Worm (Caenorhabditis elegans): ENCODE results near the gene srg-1.

srg-1 gene

ce11 chrIII:6261985-6262384, 3.8 kb upstream of the srg-1 start, which contains the start of gene srg-4:
TSS of gene srg-4 (minus strand) at chrIII:6262085.
- no peak for TF ChIP-seq egl-27 (tag; optimal IDR thresholded peaks at IDR 0.05)
- TF ChIP-seq nhr-67 (tag; optimal IDR thresholded peaks at IDR 0.05): no peak
- no peak for TF ChIP-seq nhr-43 (tag; optimal IDR thresholded peaks at IDR 0.05; ENCODE audit: poor library complexity, severe bottlenecking)

ce11 chrIII:6260115-6260514, 2.0 kb upstream of the srg-1 start, which contains the start of gene srg-2:
TSS of gene srg-2 (minus strand) at chrIII:6260215.
- TF ChIP-seq ztf-11 (tag; optimal IDR thresholded peaks at IDR 0.05): no peak
- no peak for TF ChIP-seq nhr-25 (tag; optimal IDR thresholded peaks at IDR 0.05)
- TF ChIP-seq elt-3 (tag; optimal IDR thresholded peaks at IDR 0.05): no peak
- TF ChIP-seq ztf-4 (tag; optimal IDR thresholded peaks at IDR 0.05): no peak
- TF ChIP-seq lin-39 (tag; optimal IDR thresholded peaks at IDR 0.05): no peak
- TF ChIP-seq elt-2 (tag; optimal IDR thresholded peaks at IDR 0.05): no peak
- TF ChIP-seq nhr-43 (tag; optimal IDR thresholded peaks at IDR 0.05; ENCODE audit: poor library complexity, severe bottlenecking): no peak
- no peak for TF ChIP-seq mdl-1 (tag; optimal IDR thresholded peaks at IDR 0.05)
- no peak for TF ChIP-seq snpc-4 (tag; optimal IDR thresholded peaks at IDR 0.05)
- TF ChIP-seq pqm-1 (tag; optimal IDR thresholded peaks at IDR 0.05): no peak
- no peak for TF ChIP-seq fos-1 (tag; optimal IDR thresholded peaks at IDR 0.05)
- TF ChIP-seq nhr-237 (tag; optimal IDR thresholded peaks at IDR 0.05): no peak
- no peak for TF ChIP-seq nhr-76 (tag; optimal IDR thresholded peaks at IDR 0.05)
- no peak for TF ChIP-seq fkh-10 (GFP tag; optimal IDR thresholded peaks at IDR 0.05)

- TF ChIP-seq mml-1 (tag; optimal IDR thresholded peaks at IDR 0.05): no peak
- TF ChIP-seq sea-2 (GFP tag; optimal IDR thresholded peaks at IDR 0.05): no peak
- TF ChIP-seq nhr-43 (tag; optimal IDR thresholded peaks at IDR 0.05; ENCODE audit: poor library complexity, severe bottlenecking): no peak
- no peak for TF ChIP-seq egl-5 (tag; optimal IDR thresholded peaks at IDR 0.05)
- TF ChIP-seq mdl-1 (tag; optimal IDR thresholded peaks at IDR 0.05): no peak
- TF ChIP-seq nhr-25 (tag; optimal IDR thresholded peaks at IDR 0.05): no peak
- no peak for TF ChIP-seq nhr-11 (tag; optimal IDR thresholded peaks at IDR 0.05)
Measured at ce11 chrIII:6256675-6257074, 1.5 kb downstream of the srg-1 start, which contains the start of gene srg-9. TSS of gene srg-9 (minus strand) at chrIII:6256775.

- TF ChIP-seq fkh-2 (tag; optimal IDR thresholded peaks at IDR 0.05): no peak
- no peak for TF ChIP-seq fkh-10 (GFP tag; optimal IDR thresholded peaks at IDR 0.05)
Measured at ce11 chrIII:6254737-6255136, 3.4 kb downstream of the srg-1 start, which contains the start of gene srg-8. TSS of gene srg-8 (minus strand) at chrIII:6254837.

- TF ChIP-seq nhr-43 (tag; optimal IDR thresholded peaks at IDR 0.05; ENCODE audit: poor library complexity, severe bottlenecking) (no peak), elt-2 (tag; optimal IDR thresholded peaks at IDR 0.05) (no peak), ztf-11 (tag; optimal IDR thresholded peaks at IDR 0.05) (no peak), nhr-11 (tag; optimal IDR thresholded peaks at IDR 0.05) (no peak), hmg-11 (tag; optimal IDR thresholded peaks at IDR 0.05) (no peak), ZK546.5 (tag; optimal IDR thresholded peaks at IDR 0.05) (no peak), nhr-28 (tag; optimal IDR thresholded peaks at IDR 0.05) (no peak), nhr-237 (tag; optimal IDR thresholded peaks at IDR 0.05) (no peak), mdl-1 (tag; optimal IDR thresholded peaks at IDR 0.05) (no peak), ceh-9 (tag; optimal IDR thresholded peaks at IDR 0.05) (no peak), egl-5 (tag; optimal IDR thresholded peaks at IDR 0.05) (no peak), lin-15B (tag; optimal IDR thresholded peaks at IDR 0.05) (no peak), R02D3.7 (tag; optimal IDR thresholded peaks at IDR 0.05) (no peak), ceh-28 (tag; optimal IDR thresholded peaks at IDR 0.05) (no peak), mml-1 (tag; optimal IDR thresholded peaks at IDR 0.05) (no peak), skn-1 (tag; optimal IDR thresholded peaks at IDR 0.05) (no peak), ceh-82 (tag; optimal IDR thresholded peaks at IDR 0.05) (no peak), jun-1 (tag; optimal IDR thresholded peaks at IDR 0.05) (no peak), nhr-25 (tag; optimal IDR thresholded peaks at IDR 0.05) (no peak), unc-62 (GFP tag; optimal IDR thresholded peaks at IDR 0.05) (no peak)
Measured at ce11 chrIII:6251511-6251910, 6.7 kb downstream of the srg-1 start, which contains the start of gene amdh-1. TSS of gene amdh-1 (plus strand) at chrIII:6251811.
